Fruit fly (Drosophila melanogaster) whole organism, embryonic: ENCODE measurements around the gene alphaTub84B.

Source experiments
- BEAF-32 ChIP-seq: fragments of 200-800 bp; sonication (Bioruptor generic); optimal IDR thresholded peaks from 3 replicates; lab custom pipeline; 2017; ENCODE audit warnings: missing biosample characterization, missing genetic modification characterization, mild to moderate bottlenecking, moderate library complexity, missing genetic modification reagents
- CG10543 ChIP-seq: fragments of 200-800 bp; sonication (Bioruptor generic); optimal IDR thresholded peaks from 3 replicates; lab custom pipeline; 2017; ENCODE audit warnings: missing biosample characterization, mild to moderate bottlenecking, missing genetic modification characterization, moderate library complexity
- CG10979 ChIP-seq: fragments of 200-800 bp; sonication (Bioruptor generic); optimal IDR thresholded peaks from 2 replicates; lab custom pipeline; 2018; ENCODE audit warnings: missing biosample characterization, mild to moderate bottlenecking, missing genetic modification characterization, moderate library complexity
- CG11504 ChIP-seq: fragments of 200-800 bp; sonication (Bioruptor generic); optimal IDR thresholded peaks from 3 replicates; lab custom pipeline; 2019; ENCODE audit warnings: missing biosample characterization, mild to moderate bottlenecking, missing genetic modification characterization, moderate library complexity
- CG17359 ChIP-seq: fragments of 200-800 bp; sonication (Bioruptor generic); optimal IDR thresholded peaks from 3 replicates; lab custom pipeline; 2018; ENCODE audit warnings: missing biosample characterization, mild to moderate bottlenecking, missing genetic modification characterization, moderate library complexity
- CG17568 ChIP-seq: fragments of 200-800 bp; sonication (Bioruptor generic); optimal IDR thresholded peaks from 2 replicates; lab custom pipeline; 2018; ENCODE audit warnings: missing biosample characterization, mild to moderate bottlenecking, missing genetic modification characterization, moderate library complexity
- CG30431 ChIP-seq: fragments of 200-800 bp; sonication (Bioruptor generic); optimal IDR thresholded peaks from 2 replicates; lab custom pipeline; 2017; ENCODE audit warnings: missing biosample characterization, missing genetic modification characterization
- CG32767 ChIP-seq: fragments of 200-800 bp; sonication (Bioruptor generic); IDR thresholded peaks from 2 replicates; pipeline ENCODE4 v1.3.6; 2022; ENCODE audit warnings: missing biosample characterization, missing genetic modification characterization
- CG3281 ChIP-seq: fragments of 200-800 bp; sonication (Bioruptor generic); optimal IDR thresholded peaks from 3 replicates; lab custom pipeline; 2017; ENCODE audit warnings: missing biosample characterization, mild to moderate bottlenecking, missing genetic modification characterization
- CG42726 ChIP-seq: fragments of 200-800 bp; sonication (Bioruptor generic); IDR thresholded peaks from 2 replicates; pipeline ENCODE4 v1.3.6; 2022; ENCODE audit warnings: missing biosample characterization, missing genetic modification characterization; ENCODE audit not compliant: partially characterized antibody
- CG4360 ChIP-seq: fragments of 200-800 bp; sonication (Bioruptor generic); IDR thresholded peaks from 2 replicates; pipeline ENCODE4 v1.3.6; 2022; ENCODE audit warnings: missing biosample characterization, missing genetic modification characterization
- CG43689 ChIP-seq: fragments of 200-800 bp; sonication (Bioruptor generic); IDR thresholded peaks from 2 replicates; pipeline ENCODE4 v1.3.6; 2022; ENCODE audit warnings: missing biosample characterization, missing genetic modification characterization
- CG4404 ChIP-seq: fragments of 200-800 bp; sonication (Bioruptor generic); IDR thresholded peaks from 2 replicates; pipeline ENCODE4 v1.3.6; 2022; ENCODE audit warnings: missing biosample characterization, missing genetic modification characterization
- CG4424 ChIP-seq: fragments of 200-800 bp; sonication (Bioruptor generic); optimal IDR thresholded peaks from 3 replicates; lab custom pipeline; 2016; ENCODE audit warnings: missing biosample characterization, missing genetic modification characterization
- CG4730 ChIP-seq: fragments of 200-800 bp; sonication (Bioruptor generic); IDR thresholded peaks from 2 replicates; pipeline ENCODE4 v1.3.6; 2022; ENCODE audit warnings: missing biosample characterization, missing genetic modification characterization
- CG5245 ChIP-seq: fragments of 200-800 bp; sonication (Bioruptor generic); optimal IDR thresholded peaks from 3 replicates; lab custom pipeline; 2016; ENCODE audit warnings: missing biosample characterization, missing genetic modification characterization
- CG6765 ChIP-seq: fragments of 200-800 bp; sonication (Bioruptor generic); optimal IDR thresholded peaks from 3 replicates; lab custom pipeline; 2017; ENCODE audit warnings: missing biosample characterization, mild to moderate bottlenecking, missing genetic modification characterization
- CG9876 ChIP-seq: fragments of 200-800 bp; sonication (Bioruptor generic); optimal IDR thresholded peaks from 2 replicates; lab custom pipeline; 2016; ENCODE audit warnings: missing biosample characterization, missing genetic modification characterization
- CHES-1-like ChIP-seq: fragments of 200-800 bp; sonication (Bioruptor generic); optimal IDR thresholded peaks from 2 replicates; lab custom pipeline; 2016; ENCODE audit warnings: missing biosample characterization, missing genetic modification characterization
- D ChIP-seq, 2 experiments: fragments of 200-800 bp in 1 of 2; fragments of >200 bp in 1 of 2; sonication (Bioruptor generic) in 1 of 2; optimal IDR thresholded peaks; 2 replicates in 1 of 2; 3 replicates in 1 of 2; lab custom pipeline; 2017; ENCODE audit warnings: mild to moderate bottlenecking in 1 of 2, missing biosample characterization in 1 of 2, missing genetic modification characterization in 1 of 2, missing genetic modification reagents in 1 of 2
- D19A ChIP-seq: fragments of 200-800 bp; optimal IDR thresholded peaks from 3 replicates; lab custom pipeline; 2019; ENCODE audit warnings: missing biosample characterization, mild to moderate bottlenecking, missing genetic modification characterization, moderate library complexity
- Dip2 ChIP-seq: fragments of 200-800 bp; sonication (Bioruptor generic); IDR thresholded peaks from 2 replicates; pipeline ENCODE4 v1.3.6; 2022; ENCODE audit warnings: missing biosample characterization, missing genetic modification characterization
- E2f2 ChIP-seq: fragments of 200-800 bp; sonication (Bioruptor generic); IDR thresholded peaks from 2 replicates; pipeline ENCODE4 v1.3.6; 2022; ENCODE audit warnings: missing biosample characterization, missing genetic modification characterization
- Gsc ChIP-seq: fragments of 200-800 bp; sonication (Bioruptor generic); IDR thresholded peaks from 2 replicates; pipeline ENCODE4 v1.3.6; 2022; ENCODE audit warnings: missing biosample characterization, missing genetic modification characterization
- HLH54F ChIP-seq: fragments of 200-800 bp; sonication (Bioruptor generic); optimal IDR thresholded peaks from 3 replicates; lab custom pipeline; 2016; ENCODE audit warnings: missing biosample characterization, missing genetic modification characterization
- Hand ChIP-seq: fragments of 200-800 bp; sonication (Bioruptor generic); optimal IDR thresholded peaks from 2 replicates; lab custom pipeline; 2017; ENCODE audit warnings: mild to moderate bottlenecking, missing biosample characterization, missing genetic modification reagents, missing genetic modification characterization
- Hey ChIP-seq: fragments of 200-800 bp; sonication (Bioruptor generic); optimal IDR thresholded peaks from 3 replicates; lab custom pipeline; 2018; ENCODE audit warnings: missing biosample characterization, mild to moderate bottlenecking, missing genetic modification characterization
- Med ChIP-seq: fragments of 200-800 bp; sonication (Bioruptor generic); peaks from one replicate; lab custom pipeline; 2016; ENCODE audit warnings: missing biosample characterization, missing genetic modification characterization, mild to moderate bottlenecking, inconsistent platforms, moderate library complexity
- NC2α ChIP-seq: fragments of 200-800 bp; sonication (Bioruptor generic); optimal IDR thresholded peaks from 2 replicates; lab custom pipeline; 2016; ENCODE audit warnings: missing biosample characterization, missing genetic modification characterization
- NC2β ChIP-seq: fragments of 200-800 bp; sonication (Bioruptor generic); optimal IDR thresholded peaks from 2 replicates; lab custom pipeline; 2016; ENCODE audit warnings: missing biosample characterization, missing genetic modification characterization
- Nf-YA ChIP-seq: fragments of 200-800 bp; sonication (Bioruptor generic); IDR thresholded peaks from 2 replicates; pipeline ENCODE4 v1.3.6; 2022; ENCODE audit warnings: missing biosample characterization, missing genetic modification characterization
- ato ChIP-seq: fragments of 200-800 bp; sonication (Bioruptor generic); IDR thresholded peaks from 2 replicates; pipeline ENCODE4 v1.3.6; 2022; ENCODE audit warnings: missing biosample characterization, missing genetic modification characterization; ENCODE audit not compliant: partially characterized antibody
- bcd ChIP-seq: fragments of 200-800 bp; sonication (Bioruptor generic); optimal IDR thresholded peaks from 2 replicates; lab custom pipeline; 2017; ENCODE audit warnings: missing biosample characterization, mild to moderate bottlenecking, missing genetic modification characterization
- br ChIP-seq: fragments of >200 bp; optimal IDR thresholded peaks from 2 replicates; lab custom pipeline; 2017
- cas ChIP-seq: fragments of 200-800 bp; sonication (Bioruptor generic); IDR thresholded peaks from 2 replicates; pipeline ENCODE4 v1.3.6; 2022; ENCODE audit warnings: missing biosample characterization, missing genetic modification characterization
- cato ChIP-seq: fragments of 200-800 bp; sonication (Bioruptor generic); optimal IDR thresholded peaks from 2 replicates; lab custom pipeline; 2016; ENCODE audit warnings: missing biosample characterization, missing genetic modification characterization, borderline replicate concordance
- cg ChIP-seq: fragments of 200-800 bp; sonication (Bioruptor generic); optimal IDR thresholded peaks from 3 replicates; lab custom pipeline; 2019; ENCODE audit warnings: missing biosample characterization, mild to moderate bottlenecking, missing genetic modification characterization, moderate library complexity
- da ChIP-seq: fragments of 200-800 bp; sonication (Bioruptor generic); optimal IDR thresholded peaks from 2 replicates; lab custom pipeline; 2016; ENCODE audit warnings: missing biosample characterization, missing genetic modification characterization
- esg ChIP-seq: fragments of 200-800 bp; sonication (Bioruptor generic); conservative IDR thresholded peaks from 2 replicates; pipeline ENCODE4 v1.3.6; 2022; ENCODE audit warnings: missing biosample characterization, missing genetic modification characterization
- eve ChIP-seq, 2 experiments: fragments of >200 bp; optimal IDR thresholded peaks; 2 replicates each; lab custom pipeline; 2017; ENCODE audit warnings: missing biosample characterization in 2 of 2, missing genetic modification characterization in 2 of 2
- fd96Cb ChIP-seq: fragments of 200-800 bp; sonication (Bioruptor generic); optimal IDR thresholded peaks from 2 replicates; lab custom pipeline; 2018; ENCODE audit warnings: missing biosample characterization, mild to moderate bottlenecking, missing genetic modification characterization, moderate library complexity
- gce ChIP-seq: fragments of 200-800 bp; sonication (Bioruptor generic); IDR thresholded peaks from 3 replicates; pipeline ENCODE4 v1.3.6; 2022; ENCODE audit warnings: missing biosample characterization, missing genetic modification characterization
- kni ChIP-seq: fragments of 200-800 bp; sonication (Bioruptor generic); optimal IDR thresholded peaks from 3 replicates; lab custom pipeline; 2017; ENCODE audit warnings: mild to moderate bottlenecking, missing biosample characterization, missing genetic modification reagents, missing genetic modification characterization
- nmo ChIP-seq: fragments of 200-800 bp; sonication (Bioruptor generic); optimal IDR thresholded peaks from 2 replicates; lab custom pipeline; 2018; ENCODE audit warnings: missing biosample characterization, mild to moderate bottlenecking, missing genetic modification characterization, moderate library complexity
- peb ChIP-seq: fragments of 200-800 bp; sonication (Bioruptor generic); IDR thresholded peaks from 2 replicates; pipeline ENCODE4 v1.3.6; 2022; ENCODE audit warnings: missing biosample characterization, missing genetic modification characterization
- pfk ChIP-seq: fragments of 200-800 bp; sonication (Bioruptor generic); optimal IDR thresholded peaks from 2 replicates; lab custom pipeline; 2018; ENCODE audit warnings: missing biosample characterization, mild to moderate bottlenecking, missing genetic modification characterization, moderate library complexity
- pnt ChIP-seq: fragments of 200-800 bp; sonication (Bioruptor generic); optimal IDR thresholded peaks from 3 replicates; lab custom pipeline; 2016; ENCODE audit warnings: missing biosample characterization, missing genetic modification characterization
- seq ChIP-seq: fragments of 200-800 bp; sonication (Bioruptor generic); IDR thresholded peaks from 2 replicates; pipeline ENCODE4 v1.3.6; 2022; ENCODE audit warnings: missing biosample characterization, missing genetic modification characterization
- so ChIP-seq: fragments of 200-800 bp; sonication (Bioruptor generic); IDR thresholded peaks from 3 replicates; pipeline ENCODE4 v1.3.6; 2022; ENCODE audit warnings: missing biosample characterization, missing genetic modification characterization
- tap ChIP-seq: fragments of 200-800 bp; optimal IDR thresholded peaks from 3 replicates; lab custom pipeline; 2019; ENCODE audit warnings: missing biosample characterization, mild to moderate bottlenecking, missing genetic modification characterization, moderate library complexity

alphaTub84B gene

dm6 chr3R:7108589-7109312 is 22.4 kb downstream of the alphaTub84B start (continued):
- TF ChIP-seq Nf-YA (no peak), CG4730 (no peak), br (lab: Kevin White, UChicago) (no peak), da (GFP tag; lab: Kevin White, UChicago) (peak; percentile 64), CG17568 (peak; percentile 87), CG17359 (tag; lab: Kevin White, UChicago) (peak; percentile 98), cg (GFP tag; lab: Kevin White, UChicago) (peak; percentile 95), D19A (tag; lab: Kevin White, UChicago) (peak; percentile 96), pnt (GFP tag; lab: Kevin White, UChicago) (peak; percentile 88), pfk (GFP tag; lab: Kevin White, UChicago) (no peak), Med (GFP tag; lab: Kevin White, UChicago) (peak; percentile 91), CG10543 (GFP tag; lab: Kevin White, UChicago) (no peak), seq (GFP tag; lab: Robert Waterston, UW) (no peak), peb (GFP tag; lab: Robert Waterston, UW) (no peak), CG3281 (GFP tag; lab: Kevin White, UChicago) (peak; percentile 64), Hand (GFP tag; lab: Kevin White, UChicago) (peak; percentile 46), Gsc (no peak), nmo (peak; percentile 99), CG5245 (GFP tag; lab: Kevin White, UChicago) (peak; percentile 93), CG32767 (GFP tag; lab: Robert Waterston, UW) (no peak), NC2β (GFP tag; lab: Kevin White, UChicago) (peak; percentile 95), E2f2 (no peak), kni (GFP tag; lab: Kevin White, UChicago) (peak; percentile 73), CG11504 (tag; lab: Kevin White, UChicago) (peak; percentile 96), CG43689 (no peak), so (no peak), cato (peak; percentile 95), Hey (tag; lab: Kevin White, UChicago) (peak; percentile 39), NC2α (GFP tag; lab: Kevin White, UChicago) (peak; percentile 88), CG4404 (GFP tag; lab: Robert Waterston, UW) (no peak), esg (GFP tag; lab: Robert Waterston, UW) (no peak), CG9876 (GFP tag; lab: Kevin White, UChicago) (peak; percentile 67), HLH54F (peak; percentile 49), CG4424 (GFP tag; lab: Kevin White, UChicago) (peak; percentile 97), D (optimal IDR thresholded peaks at IDR 0.05; lab: Kevin White, UChicago) (no peak), D (GFP tag; optimal IDR thresholded peaks at IDR 0.05; lab: Kevin White, UChicago) (peak; percentile 98), CG10979 (tag; lab: Kevin White, UChicago) (peak; percentile 99), bcd (GFP tag; lab: Kevin White, UChicago) (peak; percentile 91), CG30431 (no peak), eve (GFP tag; optimal IDR thresholded peaks at IDR 0.05; lab: Kevin White, UChicago) (peak in 1 of 2 experiments; percentile 52), Dip2 (no peak), CG6765 (GFP tag; lab: Kevin White, UChicago) (no peak), BEAF-32 (GFP tag; lab: Kevin White, UChicago) (no peak), fd96Cb (peak; percentile 97), tap (tag; lab: Kevin White, UChicago) (peak; percentile 98), cas (no peak), CG42726 (no peak), ato (GFP tag; lab: Robert Waterston, UW) (no peak), gce (GFP tag; lab: Robert Waterston, UW) (no peak), CHES-1-like (GFP tag; lab: Kevin White, UChicago) (peak; percentile 78), CG4360 (GFP tag; lab: Robert Waterston, UW) (no peak)
